Worm (Caenorhabditis elegans) whole organism, midembryonic: ENCODE measurements around the gene F33C8.2.
"Not testable (repeated sequence)": the region's sequence is repeated elsewhere in the genome, so short reads cannot be mapped to it uniquely, and the experiment has no call there.

Experiments used
- T22C8.4 ChIP-seq: fragments of 200-800 bp; sonication (Bioruptor generic); IDR thresholded peaks from 2 replicates; pipeline ENCODE4 v1.3.6; 2022; ENCODE audit warnings: missing genetic modification characterization, missing compliant biosample characterization
- cog-1 ChIP-seq: sonication (generic microtip); optimal IDR thresholded peaks from 2 replicates; lab custom pipeline; 2016; ENCODE audit warnings: missing genetic modification characterization, missing compliant biosample characterization
- flt-1 ChIP-seq: fragments of 200-800 bp; sonication (Bioruptor generic); IDR thresholded peaks from 2 replicates; pipeline ENCODE4 v1.3.6; 2022; ENCODE audit warnings: missing genetic modification characterization, missing compliant biosample characterization
- klf-2 ChIP-seq: fragments of 200-800 bp; sonication (Bioruptor generic); conservative IDR thresholded peaks from 2 replicates; pipeline ENCODE4 v1.3.6; 2022; ENCODE audit warnings: missing genetic modification reagents, missing genetic modification characterization, missing compliant biosample characterization
- tab-1 ChIP-seq: fragments of 200-800 bp; sonication (Bioruptor generic); IDR thresholded peaks from 2 replicates; pipeline ENCODE4 v1.3.6; 2022; ENCODE audit warnings: missing genetic modification characterization, missing compliant biosample characterization
- ztf-23 ChIP-seq: fragments of 200-800 bp; sonication (Bioruptor generic); IDR thresholded peaks from 2 replicates; pipeline ENCODE4 v1.3.6; 2022; ENCODE audit warnings: missing genetic modification reagents, missing genetic modification characterization, missing compliant biosample characterization
- ztf-29 ChIP-seq: fragments of 200-800 bp; sonication (Bioruptor generic); IDR thresholded peaks from 2 replicates; pipeline ENCODE4 v1.3.6; 2022; ENCODE audit warnings: missing genetic modification reagents, missing genetic modification characterization, missing compliant biosample characterization

DNA sequence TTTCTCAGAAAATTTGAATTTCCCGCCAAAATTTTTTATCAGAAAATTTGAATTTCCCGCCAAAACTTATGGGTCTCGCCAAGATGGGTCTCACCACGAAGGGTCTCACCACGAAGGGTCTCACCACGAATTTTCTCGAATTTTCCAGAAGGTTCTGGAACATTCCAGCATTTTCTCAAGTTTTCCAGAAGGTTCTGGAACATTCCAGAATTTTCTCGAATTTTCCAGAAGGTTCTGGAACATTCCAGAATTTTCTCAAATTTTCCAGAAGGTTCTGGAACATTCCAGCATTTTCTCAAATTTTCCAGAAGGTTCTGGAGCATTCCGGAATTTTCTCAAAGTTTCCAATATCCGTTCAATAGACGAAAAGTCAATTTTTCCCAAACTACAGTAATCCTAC, 2.9 kb downstream of the F33C8.2 start:
- TF ChIP-seq ztf-29; cog-1; tab-1 (GFP tag; lab: Robert Waterston, UW); klf-2 (GFP tag; lab: Robert Waterston, UW); T22C8.4; ztf-23 (GFP tag; lab: Robert Waterston, UW): not testable (repeated sequence)
- TF ChIP-seq flt-1 (GFP tag; lab: Robert Waterston, UW) = peak; percentile 35; the same call in 1 of the 2 replicates
